Fruit fly (Drosophila melanogaster) whole organism, embryonic: Measurements from ENCODE around the gene wg.

Experiments used
- ATbp ChIP-seq: fragments of 200-800 bp; sonication (Bioruptor generic); optimal IDR thresholded peaks from 2 replicates; lab custom pipeline; 2017; ENCODE audit warnings: missing biosample characterization, mild to moderate bottlenecking, missing genetic modification characterization, missing genetic modification reagents
- Bdp1 ChIP-seq: fragments of 200-800 bp; sonication (Bioruptor generic); optimal IDR thresholded peaks from 3 replicates; lab custom pipeline; 2016; ENCODE audit warnings: missing biosample characterization, missing genetic modification characterization
- C15 ChIP-seq: fragments of 200-800 bp; sonication (Bioruptor generic); IDR thresholded peaks from 3 replicates; pipeline ENCODE4 v1.3.6; 2022; ENCODE audit warnings: missing biosample characterization, missing genetic modification characterization
- CG10431 ChIP-seq: fragments of 200-800 bp; sonication (Bioruptor generic); optimal IDR thresholded peaks from 3 replicates; lab custom pipeline; 2018; ENCODE audit warnings: missing biosample characterization, mild to moderate bottlenecking, missing genetic modification characterization
- CG10654 ChIP-seq: fragments of 200-800 bp; sonication (Bioruptor generic); optimal IDR thresholded peaks from 2 replicates; lab custom pipeline; 2016; ENCODE audit warnings: missing biosample characterization, missing genetic modification characterization
- CG10959 ChIP-seq: fragments of 200-800 bp; sonication (Bioruptor generic); IDR thresholded peaks from 2 replicates; pipeline ENCODE4 v1.3.6; 2022; ENCODE audit warnings: missing biosample characterization, missing genetic modification characterization
- CG12391 ChIP-seq: fragments of 200-800 bp; sonication (Bioruptor generic); optimal IDR thresholded peaks from 3 replicates; lab custom pipeline; 2018; ENCODE audit warnings: missing biosample characterization, mild to moderate bottlenecking, missing genetic modification characterization, moderate library complexity
- CG13775 ChIP-seq: fragments of 200-800 bp; sonication (Bioruptor generic); optimal IDR thresholded peaks from 3 replicates; lab custom pipeline; 2017; ENCODE audit warnings: missing biosample characterization, mild to moderate bottlenecking, missing genetic modification characterization
- CG15696 ChIP-seq: fragments of 200-800 bp; sonication (Bioruptor generic); optimal IDR thresholded peaks from 2 replicates; lab custom pipeline; 2019; ENCODE audit warnings: missing biosample characterization, mild to moderate bottlenecking, missing genetic modification characterization, moderate library complexity
- CG16863 ChIP-seq: fragments of 200-800 bp; sonication (Bioruptor generic); optimal IDR thresholded peaks from 3 replicates; lab custom pipeline; 2016; ENCODE audit warnings: missing biosample characterization, missing genetic modification characterization
- CG17385 ChIP-seq: fragments of 200-800 bp; sonication (Bioruptor generic); optimal IDR thresholded peaks from 3 replicates; lab custom pipeline; 2018; ENCODE audit warnings: missing biosample characterization, mild to moderate bottlenecking, missing genetic modification characterization
- CG18599 ChIP-seq: fragments of 200-800 bp; sonication (Bioruptor generic); optimal IDR thresholded peaks from 3 replicates; lab custom pipeline; 2017; ENCODE audit warnings: missing biosample characterization, missing genetic modification characterization, mild to moderate bottlenecking, moderate library complexity, missing genetic modification reagents
- CG18619 ChIP-seq: fragments of 200-800 bp; sonication (Bioruptor generic); optimal IDR thresholded peaks from 3 replicates; lab custom pipeline; 2017; ENCODE audit warnings: missing biosample characterization, mild to moderate bottlenecking, missing genetic modification characterization
- CG2199 ChIP-seq: fragments of 200-800 bp; sonication (Bioruptor generic); IDR thresholded peaks from 3 replicates; pipeline ENCODE4 v1.3.6; 2022; ENCODE audit warnings: missing biosample characterization, missing genetic modification characterization
- CG31365 ChIP-seq: fragments of 200-800 bp; sonication (Bioruptor generic); optimal IDR thresholded peaks from 2 replicates; lab custom pipeline; 2018; ENCODE audit warnings: missing biosample characterization, mild to moderate bottlenecking, missing genetic modification characterization
- CG33213 ChIP-seq: fragments of 200-800 bp; sonication (Bioruptor generic); optimal IDR thresholded peaks from 3 replicates; lab custom pipeline; 2016; ENCODE audit warnings: missing biosample characterization, missing genetic modification characterization
- CG33557 ChIP-seq: fragments of 200-800 bp; sonication (Bioruptor generic); optimal IDR thresholded peaks from 2 replicates; lab custom pipeline; 2019; ENCODE audit warnings: missing biosample characterization, mild to moderate bottlenecking, missing genetic modification characterization, moderate library complexity
- CG34422 ChIP-seq: fragments of 200-800 bp; sonication (Bioruptor generic); IDR thresholded peaks from 3 replicates; pipeline ENCODE4 v1.3.6; 2022; ENCODE audit warnings: missing biosample characterization, missing genetic modification characterization
- CG4707 ChIP-seq: fragments of 200-800 bp; sonication (Bioruptor generic); optimal IDR thresholded peaks from 2 replicates; lab custom pipeline; 2018; ENCODE audit warnings: missing biosample characterization, mild to moderate bottlenecking, missing genetic modification characterization, moderate library complexity
- CG4854 ChIP-seq: fragments of 200-800 bp; sonication (Bioruptor generic); optimal IDR thresholded peaks from 2 replicates; lab custom pipeline; 2016; ENCODE audit warnings: missing biosample characterization, missing genetic modification characterization, inconsistent platforms
- CG6813 ChIP-seq: fragments of 200-800 bp; sonication (Bioruptor generic); optimal IDR thresholded peaks from 2 replicates; lab custom pipeline; 2017; ENCODE audit warnings: missing biosample characterization, missing genetic modification characterization, mild to moderate bottlenecking, moderate library complexity, missing genetic modification reagents
- CG7839 ChIP-seq: fragments of 200-800 bp; sonication (Bioruptor generic); optimal IDR thresholded peaks from 3 replicates; lab custom pipeline; 2018; ENCODE audit warnings: missing biosample characterization, mild to moderate bottlenecking, missing genetic modification characterization, moderate library complexity
- CG8281 ChIP-seq: fragments of 200-800 bp; sonication (Bioruptor generic); optimal IDR thresholded peaks from 2 replicates; lab custom pipeline; 2018; ENCODE audit warnings: missing biosample characterization, mild to moderate bottlenecking, missing genetic modification characterization, moderate library complexity
- CG8359 ChIP-seq: fragments of 200-800 bp; sonication (Bioruptor generic); optimal IDR thresholded peaks from 2 replicates; lab custom pipeline; 2017; ENCODE audit warnings: missing biosample characterization, mild to moderate bottlenecking, missing genetic modification characterization, borderline replicate concordance
- CTCF ChIP-seq: fragments of 200-800 bp; sonication (Bioruptor generic); optimal IDR thresholded peaks from 2 replicates; lab custom pipeline; 2017; ENCODE audit warnings: missing biosample characterization, mild to moderate bottlenecking, missing genetic modification characterization, moderate library complexity
- Deaf1 ChIP-seq: fragments of 200-800 bp; optimal IDR thresholded peaks from 3 replicates; lab custom pipeline; 2019; ENCODE audit warnings: missing biosample characterization, mild to moderate bottlenecking, missing genetic modification characterization, moderate library complexity
- Fer1 ChIP-seq: fragments of 200-800 bp; sonication (Bioruptor generic); optimal IDR thresholded peaks from 2 replicates; lab custom pipeline; 2017; ENCODE audit warnings: missing biosample characterization, mild to moderate bottlenecking, missing genetic modification characterization
- HLH4C ChIP-seq: fragments of 200-800 bp; sonication (Bioruptor generic); IDR thresholded peaks from 3 replicates; pipeline ENCODE4 v1.3.6; 2022; ENCODE audit warnings: missing biosample characterization, missing genetic modification characterization; ENCODE audit not compliant: partially characterized antibody
- Hr3 ChIP-seq: fragments of 200-800 bp; sonication (Bioruptor generic); optimal IDR thresholded peaks from 3 replicates; lab custom pipeline; 2016; ENCODE audit warnings: missing biosample characterization, missing genetic modification characterization
- Mad ChIP-seq: fragments of 200-800 bp; sonication (Bioruptor generic); optimal IDR thresholded peaks from 2 replicates; lab custom pipeline; 2016; ENCODE audit warnings: missing biosample characterization, missing genetic modification characterization
- NK7.1 ChIP-seq: fragments of 200-800 bp; sonication (Bioruptor generic); optimal IDR thresholded peaks from 3 replicates; lab custom pipeline; 2016; ENCODE audit warnings: missing biosample characterization, missing genetic modification characterization
- Nf-YA ChIP-seq: fragments of 200-800 bp; sonication (Bioruptor generic); IDR thresholded peaks from 2 replicates; pipeline ENCODE4 v1.3.6; 2022; ENCODE audit warnings: missing biosample characterization, missing genetic modification characterization
- Oli ChIP-seq: fragments of 200-800 bp; sonication (Bioruptor generic); optimal IDR thresholded peaks from 2 replicates; lab custom pipeline; 2018; ENCODE audit warnings: missing biosample characterization, mild to moderate bottlenecking, missing genetic modification characterization, moderate library complexity
- PHDP ChIP-seq: fragments of 200-800 bp; sonication (Bioruptor generic); optimal IDR thresholded peaks from 3 replicates; lab custom pipeline; 2018; ENCODE audit warnings: missing biosample characterization, mild to moderate bottlenecking, missing genetic modification characterization, moderate library complexity
- Sry-δ ChIP-seq: fragments of 200-800 bp; sonication (Bioruptor generic); optimal IDR thresholded peaks from 2 replicates; lab custom pipeline; 2016; ENCODE audit warnings: missing biosample characterization, missing genetic modification characterization
- cato ChIP-seq: fragments of 200-800 bp; sonication (Bioruptor generic); optimal IDR thresholded peaks from 2 replicates; lab custom pipeline; 2016; ENCODE audit warnings: missing biosample characterization, missing genetic modification characterization, borderline replicate concordance
- dimm ChIP-seq: fragments of 200-800 bp; sonication (Bioruptor generic); IDR thresholded peaks from 2 replicates; pipeline ENCODE4 v1.3.6; 2022; ENCODE audit warnings: missing biosample characterization, missing genetic modification characterization
- ems ChIP-seq: fragments of 200-800 bp; sonication (Bioruptor generic); optimal IDR thresholded peaks from 3 replicates; lab custom pipeline; 2016; ENCODE audit warnings: missing biosample characterization, missing genetic modification characterization
- exex ChIP-seq: fragments of 200-800 bp; sonication (Bioruptor generic); optimal IDR thresholded peaks from 4 replicates; lab custom pipeline; 2018; ENCODE audit warnings: missing biosample characterization, mild to moderate bottlenecking, missing genetic modification characterization, moderate library complexity
- grn ChIP-seq: fragments of 200-800 bp; sonication (Bioruptor generic); optimal IDR thresholded peaks from 3 replicates; lab custom pipeline; 2017; ENCODE audit warnings: missing biosample characterization, missing genetic modification characterization
- gsb-n ChIP-seq: fragments of 200-800 bp; sonication (Bioruptor generic); optimal IDR thresholded peaks from 3 replicates; lab custom pipeline; 2018; ENCODE audit warnings: missing biosample characterization, mild to moderate bottlenecking, missing genetic modification characterization
- ham ChIP-seq: fragments of 200-800 bp; sonication (Bioruptor generic); IDR thresholded peaks from 2 replicates; pipeline ENCODE4 v1.3.6; 2022; ENCODE audit warnings: missing biosample characterization, missing genetic modification characterization
- hkb ChIP-seq, 2 experiments: fragments of 200-800 bp in 1 of 2; fragments of >200 bp in 1 of 2; sonication (Bioruptor generic) in 1 of 2; IDR thresholded peaks in 1 of 2; optimal IDR thresholded peaks in 1 of 2; 2 replicates each; pipeline versions ENCODE4 v1.3.6 to Lab custom; 2017 to 2022; ENCODE audit warnings: missing biosample characterization in 1 of 2, missing genetic modification characterization in 1 of 2
- lbe ChIP-seq: fragments of 200-800 bp; sonication (Bioruptor generic); optimal IDR thresholded peaks from 2 replicates; lab custom pipeline; 2016; ENCODE audit warnings: missing biosample characterization, mild to moderate bottlenecking, missing genetic modification characterization
- lilli ChIP-seq: fragments of 200-800 bp; sonication (Bioruptor generic); optimal IDR thresholded peaks from 3 replicates; lab custom pipeline; 2016; ENCODE audit warnings: missing biosample characterization, missing genetic modification characterization
- pfk ChIP-seq: fragments of 200-800 bp; sonication (Bioruptor generic); optimal IDR thresholded peaks from 2 replicates; lab custom pipeline; 2018; ENCODE audit warnings: missing biosample characterization, mild to moderate bottlenecking, missing genetic modification characterization, moderate library complexity
- repo ChIP-seq: fragments of 200-800 bp; sonication (Bioruptor generic); optimal IDR thresholded peaks from 2 replicates; lab custom pipeline; 2016; ENCODE audit warnings: missing biosample characterization, missing genetic modification characterization
- wor ChIP-seq: fragments of 200-800 bp; sonication (Bioruptor generic); IDR thresholded peaks from 2 replicates; pipeline ENCODE4 v1.3.6; 2022; ENCODE audit warnings: missing biosample characterization, missing genetic modification characterization
- zfh2 ChIP-seq: fragments of 200-800 bp; sonication (Bioruptor generic); optimal IDR thresholded peaks from 2 replicates; lab custom pipeline; 2016; ENCODE audit warnings: missing biosample characterization, missing genetic modification characterization

wg gene

dm6 chr2L:7293475-7294332 is 13.3 kb upstream of the wg start (continued):
- TF ChIP-seq NK7.1 (GFP tag; lab: Kevin White, UChicago), result no peak
- no peak for TF ChIP-seq exex (tag; lab: Kevin White, UChicago)
- no peak for TF ChIP-seq CG8281 (tag; lab: Kevin White, UChicago)
- no peak for TF ChIP-seq HLH4C
- no peak for TF ChIP-seq CG10431 (GFP tag; lab: Kevin White, UChicago)
- TF ChIP-seq ham (GFP tag; lab: Robert Waterston, UW), result no peak
- no peak for TF ChIP-seq CG4854 (GFP tag; lab: Kevin White, UChicago)
- peak; percentile 80 for TF ChIP-seq CG33557 (GFP tag; lab: Kevin White, UChicago)
- peak; percentile 55 for TF ChIP-seq CG7839
- TF ChIP-seq CG12391 (tag; lab: Kevin White, UChicago), result peak; percentile 64
- no peak for TF ChIP-seq cato (GFP tag; lab: Kevin White, UChicago)
- TF ChIP-seq gsb-n, result peak; percentile 57
- peak; percentile 78 for TF ChIP-seq CG15696 (tag; lab: Kevin White, UChicago)
- no peak for TF ChIP-seq CG4707
- TF ChIP-seq grn (GFP tag; lab: Kevin White, UChicago), result peak; percentile 77
- peak; percentile 54 for TF ChIP-seq Oli
- TF ChIP-seq ATbp (GFP tag; lab: Kevin White, UChicago), result no peak
- TF ChIP-seq CG34422, result no peak
- TF ChIP-seq CG10654, result no peak
- TF ChIP-seq hkb (optimal IDR thresholded peaks at IDR 0.05; lab: Kevin White, UChicago), result no peak
- no peak for TF ChIP-seq hkb (GFP tag; IDR thresholded peaks at IDR 0.05; lab: Robert Waterston, UW)
- TF ChIP-seq PHDP (tag; lab: Kevin White, UChicago), result peak; percentile 8
- TF ChIP-seq Deaf1, result no peak
- no peak for TF ChIP-seq pfk (GFP tag; lab: Kevin White, UChicago)
- no peak for TF ChIP-seq C15 (GFP tag; lab: Robert Waterston, UW)
- TF ChIP-seq Hr3 (GFP tag; lab: Kevin White, UChicago), result peak; percentile 16
- no peak for TF ChIP-seq CG8359 (GFP tag; lab: Kevin White, UChicago)
- no peak for TF ChIP-seq Nf-YA
- no peak for TF ChIP-seq CG33213 (GFP tag; lab: Kevin White, UChicago)
- TF ChIP-seq lbe (GFP tag; lab: Kevin White, UChicago), result no peak
- TF ChIP-seq CG6813 (GFP tag; lab: Kevin White, UChicago), result no peak
- TF ChIP-seq repo (GFP tag; lab: Kevin White, UChicago), result no peak
- TF ChIP-seq CG31365 (tag; lab: Kevin White, UChicago), result no peak
- TF ChIP-seq lilli (GFP tag; lab: Kevin White, UChicago), result peak; percentile 29
- peak; percentile 25 for TF ChIP-seq CG18619 (GFP tag; lab: Kevin White, UChicago)
- TF ChIP-seq ems, result no peak
- TF ChIP-seq Bdp1 (GFP tag; lab: Kevin White, UChicago), result no peak
- TF ChIP-seq CG10959, result peak; percentile 69
- peak; percentile 37 for TF ChIP-seq CG13775 (GFP tag; lab: Kevin White, UChicago)
- no peak for TF ChIP-seq CG2199 (GFP tag; lab: Robert Waterston, UW)
- no peak for TF ChIP-seq Sry-δ (GFP tag; lab: Kevin White, UChicago)
- TF ChIP-seq Fer1, result no peak
- TF ChIP-seq CG16863 (GFP tag; lab: Kevin White, UChicago), result peak; percentile 19
- no peak for TF ChIP-seq dimm (GFP tag; lab: Robert Waterston, UW)
- TF ChIP-seq CG17385 (GFP tag; lab: Kevin White, UChicago), result no peak
- TF ChIP-seq zfh2, result no peak
- no peak for TF ChIP-seq wor (GFP tag; lab: Robert Waterston, UW)
- TF ChIP-seq CTCF (GFP tag; lab: Kevin White, UChicago), result no peak
- no peak for TF ChIP-seq Mad (GFP tag; lab: Kevin White, UChicago)
- no peak for TF ChIP-seq CG18599
